Worm (Caenorhabditis elegans) whole organism, dauer: ENCODE measurements around the gene srh-37.

ENCODE experiments used
- unc-62 ChIP-seq: sonication (generic microtip); optimal IDR thresholded peaks from 2 replicates; lab custom pipeline; 2017; ENCODE audit warnings: missing biosample characterization, missing genetic modification reagents, missing genetic modification characterization

The srh-37 gene

DNA sequence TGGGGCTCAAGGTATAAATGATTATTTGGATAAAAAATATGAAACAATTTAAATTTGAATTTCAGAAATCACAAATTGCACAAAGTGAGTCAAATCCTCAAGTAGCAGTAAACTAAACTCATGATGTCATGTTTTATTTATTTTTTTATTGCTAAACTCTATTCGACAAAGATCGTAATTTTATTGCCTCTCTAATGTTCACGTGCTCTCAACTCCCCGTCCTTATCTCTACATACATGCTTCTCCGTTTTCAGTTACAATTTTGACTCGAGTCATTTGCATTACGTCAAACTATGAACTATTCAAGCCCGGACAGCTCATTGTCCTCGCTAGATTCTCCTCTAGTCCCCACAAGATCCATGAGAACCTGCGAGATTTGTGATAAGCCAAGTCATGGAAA, 37.8 kb downstream of the srh-37 start, which contains the start of gene nhr-99:
nhr-99 (plus strand) TSS at position 263 of the 400 bp plus-strand sequence.
- no peak for TF ChIP-seq unc-62

DNA sequence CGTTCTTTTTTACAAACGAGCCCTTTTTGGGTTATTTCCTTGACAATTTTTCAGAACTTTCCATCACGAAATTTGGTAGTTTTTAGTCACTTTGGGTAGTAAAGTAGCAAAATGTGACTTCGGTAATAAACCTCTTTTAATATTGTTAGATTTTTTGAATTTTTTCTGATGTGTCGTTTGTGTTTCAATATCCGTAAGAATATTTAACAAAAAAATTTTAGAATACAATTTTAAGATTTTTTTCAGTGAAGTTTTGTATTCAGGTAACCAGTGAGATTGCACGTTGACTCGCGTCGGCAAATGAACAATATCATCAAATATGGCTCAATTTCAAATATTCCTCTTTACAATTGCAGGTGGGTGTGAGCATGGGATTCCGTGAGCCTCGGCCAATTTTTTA, 39.7 kb downstream of the srh-37 start, which contains the start of gene srt-31:
srt-31 (plus strand) TSS at position 301 of the 400 bp plus-strand sequence.
- no peak for TF ChIP-seq unc-62

DNA sequence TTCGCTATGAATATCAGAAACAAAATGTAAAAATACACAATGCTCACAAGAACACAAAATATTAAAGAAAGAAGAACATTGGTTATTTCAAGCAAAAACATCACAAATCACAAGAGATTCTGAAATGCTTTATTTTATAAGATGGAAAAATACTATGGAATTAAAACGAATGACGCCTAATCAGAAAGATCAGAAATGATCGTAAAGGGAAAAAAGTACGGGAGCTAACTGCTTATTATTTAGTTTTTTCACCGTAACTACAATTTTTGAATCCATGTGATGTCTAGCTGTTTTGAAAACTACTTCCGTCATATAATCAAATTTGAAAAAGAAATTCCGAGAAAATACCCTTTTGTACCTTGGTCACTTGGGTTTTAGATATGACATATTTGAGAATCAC, 43.9 kb downstream of the srh-37 start, which contains the start of gene srbc-57:
srbc-57 (minus strand) TSS at position 101 of the 400 bp plus-strand sequence.
- no peak for TF ChIP-seq unc-62

DNA sequence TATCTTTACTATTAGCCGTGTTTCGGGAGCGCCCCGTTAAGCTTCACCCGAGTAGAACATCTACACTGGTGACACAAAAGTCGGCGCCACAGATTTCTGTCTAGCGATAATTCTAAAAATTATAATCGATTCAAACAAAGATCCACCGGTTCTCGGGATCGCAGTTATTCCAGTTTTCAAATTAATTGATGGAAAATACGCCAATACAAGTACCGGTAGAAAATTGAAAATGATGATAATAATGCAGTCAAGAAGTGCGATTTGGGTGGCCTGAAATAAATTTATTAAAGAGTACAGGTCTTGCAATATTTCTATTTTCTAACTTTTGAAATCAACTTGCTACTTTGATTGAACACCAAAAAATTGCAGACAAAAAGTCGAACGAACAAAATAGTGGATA, 44.8 kb downstream of the srh-37 start:
- no peak for TF ChIP-seq unc-62

DNA sequence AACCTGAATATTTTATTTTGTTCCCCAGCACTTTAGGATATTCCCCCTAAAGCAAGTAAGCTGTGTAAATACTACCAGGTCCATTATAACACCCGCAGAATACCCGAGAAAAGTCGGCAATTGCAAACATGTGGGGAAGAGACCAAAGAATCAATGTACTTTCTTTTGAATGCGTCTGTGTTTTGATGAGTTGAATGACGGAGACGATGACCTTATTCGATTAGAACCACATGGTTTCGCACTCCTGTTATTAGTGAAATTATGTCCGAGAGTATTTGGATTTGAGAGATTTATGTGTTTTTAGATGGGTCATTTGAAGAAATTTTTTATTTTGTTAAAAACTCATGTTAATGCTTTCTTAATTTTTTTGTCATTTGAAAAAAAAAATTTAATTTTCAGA, 47.0 kb downstream of the srh-37 start:
- TF ChIP-seq unc-62 = no peak

- TF ChIP-seq unc-62 = no peak
Observed at ce11 chrV:464800-465199, 47.5 kb downstream of the srh-37 start, which contains the start of gene nhr-201. Gene nhr-201, plus strand, starts transcription at chrV:464828.

DNA sequence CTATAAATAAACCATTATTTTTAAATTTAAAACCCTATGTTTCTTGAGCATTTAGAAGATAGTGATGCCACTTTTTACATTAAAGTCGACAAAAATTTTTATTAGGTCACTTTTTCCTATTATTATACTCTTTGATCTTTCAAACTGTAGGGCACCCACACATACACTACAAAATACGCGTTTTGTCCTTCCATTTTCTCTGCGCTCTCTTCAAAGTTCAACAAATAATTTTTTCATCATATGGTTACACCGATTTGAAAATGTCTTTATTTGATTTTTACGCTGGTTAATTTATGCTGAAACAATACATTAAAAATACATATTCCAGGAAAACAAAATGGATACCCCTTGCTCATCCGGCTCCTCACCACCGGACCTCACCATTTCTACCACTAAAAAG, 50.1 kb downstream of the srh-37 start, which contains the start of gene nhr-202:
nhr-202 (plus strand) TSS at position 326 of the 400 bp plus-strand sequence.
- no peak for TF ChIP-seq unc-62
